Fruit fly (Drosophila melanogaster): ENCODE data around the gene CG15572.
"Not testable (repeated sequence)": the region's sequence is repeated elsewhere in the genome, so short reads cannot be mapped to it uniquely, and the experiment has no call there.

Gene CG15572

DNA sequence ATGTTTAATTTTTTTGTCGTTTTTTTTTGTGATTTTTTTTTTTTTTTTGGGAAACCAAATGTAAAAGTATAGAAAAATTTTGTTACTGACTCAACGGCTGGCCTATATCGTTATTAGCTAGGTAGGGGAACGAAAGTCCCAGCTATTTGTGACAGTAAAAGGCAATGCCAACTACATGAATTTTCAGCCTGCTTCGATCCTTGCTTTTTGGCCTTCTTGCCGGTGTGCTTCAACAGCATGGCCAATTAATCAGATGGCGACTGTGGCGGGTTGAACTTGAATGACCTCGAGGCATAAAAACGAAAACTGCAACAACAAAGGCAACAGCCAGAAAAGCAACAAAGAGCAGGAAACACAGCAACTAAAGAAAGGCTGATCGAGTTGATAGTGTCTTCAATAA lies 9.4 kb downstream of the CG15572 start, which contains the start of gene CG15578:
CG15578 (minus strand) TSS at position 101 of the 400 bp plus-strand sequence.
- TF ChIP-seq Sin3A (optimal IDR thresholded peaks at IDR 0.05) (no peak), psq (optimal IDR thresholded peaks at IDR 0.05) (no peak), insv (optimal IDR thresholded peaks at IDR 0.05) (no peak), Myc (optimal IDR thresholded peaks at IDR 0.05) (no peak), h (optimal IDR thresholded peaks at IDR 0.05) (no peak), ttk (optimal IDR thresholded peaks at IDR 0.05) (no peak)

DNA sequence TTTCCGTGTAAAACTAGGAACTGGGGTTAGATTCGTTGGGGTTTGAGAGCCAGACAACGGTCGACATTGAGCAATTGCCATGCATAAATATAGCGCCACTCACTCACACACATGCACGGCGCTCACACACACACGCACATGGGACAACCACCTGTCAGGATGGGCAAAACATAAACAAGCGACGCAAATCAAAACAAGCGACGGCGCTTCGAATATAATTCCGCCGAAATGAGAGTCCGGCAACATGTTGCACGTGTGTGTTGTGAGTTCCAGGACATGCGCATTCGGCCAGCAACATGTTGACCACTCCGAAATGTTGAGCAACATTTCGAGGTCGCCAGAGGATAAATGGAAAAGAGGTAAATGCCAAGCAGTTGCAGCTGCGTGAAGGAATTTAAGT lies 12.3 kb downstream of the CG15572 start:
- TF ChIP-seq h (optimal IDR thresholded peaks at IDR 0.05) = no peak
- TF ChIP-seq psq (optimal IDR thresholded peaks at IDR 0.05) = no peak
- TF ChIP-seq Myc (optimal IDR thresholded peaks at IDR 0.05) = no peak
- TF ChIP-seq insv (optimal IDR thresholded peaks at IDR 0.05) = no peak
- no peak for TF ChIP-seq ttk (optimal IDR thresholded peaks at IDR 0.05)
- TF ChIP-seq Sin3A (optimal IDR thresholded peaks at IDR 0.05) = no peak

DNA sequence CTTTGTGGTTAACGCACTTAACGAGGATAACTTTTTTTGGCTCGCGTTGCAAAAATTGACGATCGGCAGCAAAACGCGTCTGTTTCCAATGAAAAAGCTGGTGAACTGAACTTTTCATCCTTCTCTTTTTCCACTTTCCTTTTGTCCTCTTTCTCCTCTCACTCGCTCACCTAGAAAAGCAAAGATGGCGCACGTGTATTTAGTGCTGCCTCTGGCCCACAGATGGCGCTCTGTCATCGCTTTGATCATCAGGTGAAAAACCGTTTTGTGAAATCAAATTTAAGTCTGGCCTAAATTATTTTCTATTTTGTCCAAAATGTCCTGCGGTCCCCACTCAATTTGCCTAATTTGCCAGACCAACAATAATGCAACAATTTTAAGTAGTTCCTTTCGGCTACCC lies 24.9 kb downstream of the CG15572 start:
- TF ChIP-seq h (optimal IDR thresholded peaks at IDR 0.05) (no peak), Sin3A (optimal IDR thresholded peaks at IDR 0.05) (no peak), ttk (optimal IDR thresholded peaks at IDR 0.05) (no peak), Myc (optimal IDR thresholded peaks at IDR 0.05) (no peak), psq (optimal IDR thresholded peaks at IDR 0.05) (no peak), insv (optimal IDR thresholded peaks at IDR 0.05) (no peak)

DNA sequence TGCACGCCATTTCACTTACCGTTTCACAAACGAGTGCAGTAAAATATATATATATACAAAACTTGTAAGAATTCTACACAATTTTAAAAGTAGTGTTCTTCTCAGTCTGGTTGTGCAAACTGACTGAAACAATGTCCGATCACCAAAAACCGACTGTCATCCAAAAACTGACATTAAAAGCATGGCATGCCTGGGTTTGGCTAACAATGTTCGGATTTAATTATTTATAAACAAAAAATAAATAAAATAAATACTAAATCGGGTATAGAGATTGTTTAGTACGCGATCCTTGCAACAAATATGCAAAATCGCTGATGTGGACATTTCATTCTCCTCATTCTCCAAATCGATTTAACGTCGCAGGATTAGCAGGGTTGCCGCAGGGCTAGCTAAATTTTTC lies 33.7 kb downstream of the CG15572 start, which contains the start of gene CG12692:
CG12692 (minus strand) TSS at position 101 of the 400 bp plus-strand sequence.
- no peak for TF ChIP-seq psq (optimal IDR thresholded peaks at IDR 0.05)
- no peak for TF ChIP-seq h (optimal IDR thresholded peaks at IDR 0.05)
- no peak for TF ChIP-seq insv (optimal IDR thresholded peaks at IDR 0.05)
- no peak for TF ChIP-seq ttk (optimal IDR thresholded peaks at IDR 0.05)
- TF ChIP-seq Myc (optimal IDR thresholded peaks at IDR 0.05) = no peak
- no peak for TF ChIP-seq Sin3A (optimal IDR thresholded peaks at IDR 0.05)

DNA sequence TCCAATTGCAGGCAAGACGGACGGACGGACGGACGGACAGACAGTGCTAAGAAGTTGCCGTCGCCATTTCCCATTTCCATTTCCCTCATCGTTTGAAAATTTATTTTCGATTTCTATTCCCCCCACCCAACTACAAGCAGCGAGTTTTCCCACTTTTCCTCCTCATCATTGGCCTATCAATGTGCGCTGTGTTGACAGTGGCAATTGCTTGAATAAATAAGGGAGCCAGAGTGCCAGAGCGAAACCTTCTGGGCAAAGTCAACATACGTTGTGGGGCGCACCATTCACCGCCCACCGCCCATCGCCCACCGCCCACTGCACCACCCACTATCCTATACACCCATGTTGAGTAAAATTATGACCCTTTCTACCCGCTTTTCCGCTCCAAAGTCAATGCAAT lies 37.5 kb downstream of the CG15572 start:
- TF ChIP-seq h (optimal IDR thresholded peaks at IDR 0.05) (no peak), Myc (optimal IDR thresholded peaks at IDR 0.05) (no peak), psq (optimal IDR thresholded peaks at IDR 0.05) (no peak), ttk (optimal IDR thresholded peaks at IDR 0.05) (no peak)

DNA sequence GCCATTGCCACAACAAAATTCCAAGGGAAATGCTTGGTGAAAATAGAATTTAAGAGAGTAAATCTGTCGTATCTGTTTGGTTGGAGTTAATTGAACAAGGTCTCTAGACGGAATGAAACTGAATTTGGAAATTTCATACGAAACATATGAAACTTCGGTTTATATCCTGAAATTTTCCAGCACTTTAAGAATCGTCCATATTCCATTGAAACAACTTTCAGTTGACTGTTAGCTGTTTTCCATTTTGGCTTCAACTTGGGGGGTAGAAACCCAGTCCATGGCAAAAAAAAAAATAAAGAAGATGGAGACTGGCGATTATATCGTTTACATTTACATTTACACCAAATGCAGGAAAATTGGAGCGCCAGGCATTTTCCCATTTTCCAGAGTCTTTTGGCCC lies 43.2 kb downstream of the CG15572 start, which contains the start of gene CG15579:
CG15579 (minus strand) TSS at position 101 of the 400 bp plus-strand sequence.
- TF ChIP-seq h (optimal IDR thresholded peaks at IDR 0.05) (no peak), psq (optimal IDR thresholded peaks at IDR 0.05) (no peak), insv (optimal IDR thresholded peaks at IDR 0.05) (no peak), ttk (optimal IDR thresholded peaks at IDR 0.05) (no peak), Myc (optimal IDR thresholded peaks at IDR 0.05) (no peak), Sin3A (optimal IDR thresholded peaks at IDR 0.05) (no peak)

DNA sequence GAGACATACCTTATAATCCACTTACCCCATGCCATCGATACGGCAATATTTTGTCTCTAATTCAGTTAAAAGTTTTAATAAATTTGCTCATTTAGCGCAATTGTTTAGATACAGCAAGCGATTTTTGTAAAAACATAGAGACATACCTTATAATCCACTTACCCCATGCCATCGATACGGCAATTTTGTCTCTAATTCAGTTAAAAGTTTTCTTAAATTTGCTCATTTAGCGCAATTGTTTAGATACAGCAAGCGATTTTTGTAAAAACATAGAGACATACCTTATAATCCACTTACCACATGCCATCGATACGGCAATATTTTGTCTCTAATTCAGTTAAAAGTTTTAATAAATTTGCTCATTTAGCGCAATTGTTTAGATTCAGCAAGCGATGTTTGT lies 50.2 kb downstream of the CG15572 start, which contains the start of gene mei-9:
mei-9 (minus strand) TSS at position 101 of the 400 bp plus-strand sequence.
- not testable (repeated sequence) for TF ChIP-seq psq, insv, Sin3A (optimal IDR thresholded peaks at IDR 0.05)

DNA sequence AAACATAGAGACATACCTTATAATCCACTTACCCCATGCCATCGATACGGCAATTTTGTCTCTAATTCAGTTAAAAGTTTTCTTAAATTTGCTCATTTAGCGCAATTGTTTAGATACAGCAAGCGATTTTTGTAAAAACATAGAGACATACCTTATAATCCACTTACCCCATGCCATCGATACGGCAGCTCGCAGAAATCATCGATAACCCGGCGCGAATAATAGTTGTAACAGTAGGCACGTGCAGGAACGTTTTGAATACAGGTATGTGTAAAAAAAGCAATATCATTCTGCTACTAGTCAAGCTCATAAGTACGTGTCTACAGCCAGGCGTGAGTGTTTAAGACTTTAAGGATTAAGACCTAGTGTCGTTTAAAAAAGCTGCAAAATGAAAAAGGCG lies 50.7 kb downstream of the CG15572 start, which contains the start of gene NO66:
NO66 (plus strand) TSS at position 199 of the 400 bp plus-strand sequence.
- TF ChIP-seq psq, insv, h (optimal IDR thresholded peaks at IDR 0.05): not testable (repeated sequence)
